Fruit fly (Drosophila melanogaster): ENCODE data around the gene Mkrn1.
A peak's percentile ranks its signal among the peaks of the same experiment; 100 is the strongest.

Gene Mkrn1

DNA sequence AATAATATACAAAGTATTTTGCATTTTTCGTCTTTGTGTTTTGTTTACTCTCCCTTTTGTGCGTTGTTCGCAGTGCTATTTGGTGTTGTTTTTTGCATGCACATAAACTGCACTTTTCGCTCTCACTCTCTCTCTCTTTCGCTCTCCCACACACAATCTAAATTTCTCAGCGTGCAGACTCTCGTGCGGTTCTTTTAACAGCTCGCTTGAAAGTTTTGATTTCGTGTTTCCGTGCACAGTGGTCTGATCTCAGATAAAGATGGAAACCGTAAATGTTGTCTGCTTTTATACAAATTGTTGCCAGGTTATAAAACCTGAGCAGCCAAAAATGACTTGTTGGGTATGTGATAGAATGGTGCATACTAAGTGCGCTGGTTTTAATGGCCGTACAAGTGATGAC lies 48.1 kb downstream of the Mkrn1 start:
- peak; percentile 75 for TF ChIP-seq CG12605 (GFP tag; IDR thresholded peaks at IDR 0.05)
- TF ChIP-seq CG4496 (GFP tag; IDR thresholded peaks at IDR 0.05): peak; percentile 82
- peak; percentile 57; the same call in 1 of the 2 replicates for TF ChIP-seq Ets98B (GFP tag; IDR thresholded peaks at IDR 0.05)

dm6 chr3L:21483837-21484236 lies 49.7 kb downstream of the Mkrn1 start:
- TF ChIP-seq CG15710 (tag; optimal IDR thresholded peaks at IDR 0.05) (no peak), CG14655 (GFP tag; optimal IDR thresholded peaks at IDR 0.05) (no peak), gl (tag; optimal IDR thresholded peaks at IDR 0.05) (no peak), CG13204 (GFP tag; optimal IDR thresholded peaks at IDR 0.05) (no peak), CG32121 (GFP tag; IDR thresholded peaks at IDR 0.05) (no peak), CG8159 (tag; optimal IDR thresholded peaks at IDR 0.05) (no peak), D1 (tag; optimal IDR thresholded peaks at IDR 0.05) (no peak), EcR (GFP tag; optimal IDR thresholded peaks at IDR 0.05) (no peak), CG34367 (tag; optimal IDR thresholded peaks at IDR 0.05) (no peak), rn (GFP tag; IDR thresholded peaks at IDR 0.05) (no peak), CG9948 (tag; optimal IDR thresholded peaks at IDR 0.05) (no peak), Ets98B (GFP tag; IDR thresholded peaks at IDR 0.05) (no peak), Pif1B (GFP tag; optimal IDR thresholded peaks at IDR 0.05) (no peak), CG17806 (tag; optimal IDR thresholded peaks at IDR 0.05) (no peak), Snoo (tag; optimal IDR thresholded peaks at IDR 0.05) (no peak), CG12605 (GFP tag; IDR thresholded peaks at IDR 0.05) (no peak), CG4496 (GFP tag; IDR thresholded peaks at IDR 0.05) (no peak), CG8301 (tag; optimal IDR thresholded peaks at IDR 0.05) (no peak)

DNA sequence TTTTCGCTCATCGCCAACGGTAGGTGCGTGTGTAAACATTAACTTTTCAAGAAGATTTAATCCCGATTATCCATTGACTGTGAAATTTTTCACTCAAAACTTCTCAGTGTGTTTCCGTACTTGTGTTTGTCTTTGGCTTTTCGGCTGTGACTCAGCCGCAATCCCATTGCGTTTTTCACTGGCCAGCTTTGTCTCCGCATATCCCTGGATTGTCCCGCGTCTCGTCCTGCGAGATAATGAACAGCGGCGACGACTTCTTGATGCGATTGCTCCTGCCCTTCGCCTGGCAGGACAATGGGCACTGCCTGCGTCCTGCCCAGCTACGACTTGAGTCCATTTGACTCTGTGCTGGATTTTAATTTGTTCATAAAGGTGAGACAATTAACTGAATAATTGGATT lies 51.4 kb downstream of the Mkrn1 start:
- TF ChIP-seq CG17806 (tag; optimal IDR thresholded peaks at IDR 0.05): no peak
- no peak for TF ChIP-seq fd96Ca (GFP tag; IDR thresholded peaks at IDR 0.05)
- no peak for TF ChIP-seq CG8159 (tag; optimal IDR thresholded peaks at IDR 0.05)
- TF ChIP-seq CG12605 (GFP tag; IDR thresholded peaks at IDR 0.05): no peak
- TF ChIP-seq CG14655 (GFP tag; optimal IDR thresholded peaks at IDR 0.05): no peak
